Worm (Caenorhabditis elegans): ENCODE measurements around the gene unc-61.

DNA sequence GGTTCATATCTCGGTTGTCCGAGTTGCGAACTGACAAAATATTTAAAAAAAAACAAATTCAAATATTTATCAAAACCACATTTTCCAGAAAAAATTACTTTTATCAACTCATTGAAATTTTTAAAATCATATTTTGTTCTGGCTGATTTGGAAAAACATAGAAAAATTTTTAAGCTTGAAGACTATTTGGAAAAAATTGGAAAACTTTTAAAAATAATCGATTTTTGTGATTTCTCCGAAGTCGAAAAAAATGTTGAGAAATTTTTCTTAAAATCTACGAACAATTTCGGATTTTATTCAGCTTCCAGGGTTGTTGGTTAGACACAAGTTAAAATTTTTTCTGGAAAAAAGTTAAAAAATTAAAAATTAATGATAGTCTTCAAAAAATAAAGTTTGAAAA lies 2.8 kb upstream of the unc-61 start, which contains the start of gene Y50E8A.5:
- TF ChIP-seq nhr-11 (tag; optimal IDR thresholded peaks at IDR 0.05), result no peak
- no peak for TF ChIP-seq dpl-1 (GFP tag; optimal IDR thresholded peaks at IDR 0.05)
- TF ChIP-seq blmp-1 (tag; optimal IDR thresholded peaks at IDR 0.05), result no peak
- no peak for TF ChIP-seq mep-1 (tag; optimal IDR thresholded peaks at IDR 0.05)
